Worm (Caenorhabditis elegans): ENCODE data around the gene snb-1.

The snb-1 gene

DNA sequence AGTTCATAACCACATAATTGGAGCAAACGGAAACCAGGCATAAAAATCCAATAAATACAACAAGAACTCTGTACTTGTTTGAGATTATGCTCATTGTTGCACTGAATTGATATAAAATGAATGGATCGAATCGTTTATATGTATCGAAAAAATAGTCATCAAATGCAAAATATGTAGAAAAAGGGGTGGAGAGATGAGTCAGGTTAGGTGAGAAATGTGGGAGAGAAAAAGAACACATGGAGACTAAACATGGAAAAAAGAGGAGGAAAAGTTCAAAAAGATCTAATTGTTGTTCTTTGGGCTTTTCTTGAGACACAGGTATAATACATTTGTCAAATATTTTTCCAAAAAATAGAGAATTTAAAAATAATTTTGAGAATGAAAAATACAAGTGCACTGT, 32.1 kb upstream of the snb-1 start, which contains the start of gene K11G9.5:
Gene K11G9.5 (minus strand): TSS at position 101 of the 400 bp plus-strand sequence.
- TF ChIP-seq ztf-29 (GFP tag; IDR thresholded peaks at IDR 0.05) (no peak), tab-1 (GFP tag; IDR thresholded peaks at IDR 0.05) (no peak), cog-1 (tag; optimal IDR thresholded peaks at IDR 0.05) (no peak)

DNA sequence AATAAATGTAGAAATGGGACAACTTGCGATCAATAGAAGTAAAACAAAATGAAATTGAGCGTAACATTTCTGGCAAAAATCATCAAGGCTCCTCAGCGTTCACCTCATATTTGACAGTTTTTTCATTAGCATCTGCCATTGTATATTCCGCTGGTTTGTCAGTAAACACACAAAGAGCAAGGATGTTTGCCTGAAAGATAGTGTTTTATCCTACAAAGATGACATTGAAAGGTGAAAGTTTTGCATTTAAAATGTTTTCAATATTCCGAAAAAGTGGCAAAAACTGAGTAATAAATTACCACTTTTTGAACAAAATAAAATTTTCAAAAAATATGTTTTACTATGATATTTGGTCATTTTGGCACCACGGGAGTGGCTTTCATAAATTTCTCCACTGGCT, 29.7 kb upstream of the snb-1 start:
- TF ChIP-seq flt-1 (GFP tag; IDR thresholded peaks at IDR 0.05), result no peak
- TF ChIP-seq tab-1 (GFP tag; IDR thresholded peaks at IDR 0.05), result no peak
- no peak for TF ChIP-seq ztf-23 (GFP tag; IDR thresholded peaks at IDR 0.05)
- no peak for TF ChIP-seq T22C8.4 (GFP tag; IDR thresholded peaks at IDR 0.05)
- no peak for TF ChIP-seq cog-1 (tag; optimal IDR thresholded peaks at IDR 0.05)
- no peak for TF ChIP-seq ref-1 (GFP tag; conservative IDR thresholded peaks at IDR 0.05)
- no peak for TF ChIP-seq ztf-29 (GFP tag; IDR thresholded peaks at IDR 0.05)
- no peak for TF ChIP-seq med-1 (GFP tag; optimal IDR thresholded peaks at IDR 0.05; ENCODE audit: insufficient read depth)
- TF ChIP-seq klf-2 (GFP tag; conservative IDR thresholded peaks at IDR 0.05), result no peak

DNA sequence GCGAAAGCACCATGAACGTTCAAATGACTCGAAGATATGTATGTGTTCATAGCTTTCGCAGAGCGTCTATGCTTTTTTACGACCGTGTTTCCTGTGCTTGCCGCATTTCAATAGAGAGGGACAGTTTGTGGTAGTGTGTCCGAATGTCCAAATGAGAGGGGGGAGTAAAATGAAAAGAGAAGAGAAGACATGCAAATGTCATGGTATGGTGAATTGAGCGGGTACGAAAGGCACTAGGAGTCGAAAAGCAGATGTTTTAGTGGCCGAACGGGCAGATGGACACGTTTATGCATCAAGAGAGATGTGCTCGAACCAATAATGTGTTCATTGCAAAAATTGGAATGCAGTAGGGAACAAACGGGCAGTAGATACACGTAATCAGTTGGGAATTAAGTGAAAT, 29.2 kb upstream of the snb-1 start:
- TF ChIP-seq tab-1 (GFP tag; IDR thresholded peaks at IDR 0.05) (no peak), flt-1 (GFP tag; IDR thresholded peaks at IDR 0.05) (no peak), ref-1 (GFP tag; conservative IDR thresholded peaks at IDR 0.05) (no peak), ztf-23 (GFP tag; IDR thresholded peaks at IDR 0.05) (no peak), klf-2 (GFP tag; conservative IDR thresholded peaks at IDR 0.05) (no peak)

DNA sequence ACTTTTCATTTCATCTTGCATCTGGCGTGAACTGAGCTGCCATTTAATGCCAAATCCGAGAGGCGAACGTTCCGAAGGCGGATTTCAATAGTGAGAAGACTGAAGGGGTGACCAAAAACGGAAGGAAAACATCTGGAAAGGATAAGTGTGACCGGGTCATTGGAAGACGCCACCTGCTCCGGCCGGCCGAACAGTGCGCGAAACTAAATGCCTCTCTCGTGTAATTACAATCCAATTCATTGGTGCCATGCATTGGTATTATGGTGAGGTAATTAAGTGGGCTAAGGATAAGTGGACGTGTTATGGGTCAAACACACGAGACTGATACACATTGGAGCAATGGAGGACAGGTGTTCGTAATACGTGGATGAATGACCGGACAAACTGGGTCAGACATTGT, 28.2 kb upstream of the snb-1 start:
- peak; percentile 32 for TF ChIP-seq cog-1 (tag; optimal IDR thresholded peaks at IDR 0.05)
- no peak for TF ChIP-seq ref-1 (GFP tag; conservative IDR thresholded peaks at IDR 0.05)
- TF ChIP-seq tab-1 (GFP tag; IDR thresholded peaks at IDR 0.05), result 0 out of 2 replicates have a peak, but pooled peaks have one; percentile 52

DNA sequence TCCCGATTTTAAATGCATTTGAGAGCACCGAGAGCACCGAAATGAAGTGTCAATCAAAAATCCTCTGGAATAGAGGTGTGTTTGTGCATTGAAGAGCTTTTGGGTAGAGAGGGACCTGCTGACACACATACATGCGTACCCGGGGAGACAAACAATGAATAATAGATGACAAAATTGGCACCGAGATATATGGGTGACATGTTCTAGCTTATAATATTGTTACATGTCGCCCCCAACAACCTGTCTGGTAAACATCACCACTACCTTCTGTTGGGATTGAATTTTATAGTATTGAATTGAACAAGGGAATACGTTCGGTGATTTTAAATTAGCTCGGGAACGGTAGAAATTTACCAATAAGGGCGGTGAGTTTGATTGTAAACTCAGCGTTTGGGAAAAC, 27.4 kb upstream of the snb-1 start:
- no peak for TF ChIP-seq ztf-23 (GFP tag; IDR thresholded peaks at IDR 0.05)
- TF ChIP-seq tab-1 (GFP tag; IDR thresholded peaks at IDR 0.05), result no peak
- no peak for TF ChIP-seq ztf-29 (GFP tag; IDR thresholded peaks at IDR 0.05)
- no peak for TF ChIP-seq T22C8.4 (GFP tag; IDR thresholded peaks at IDR 0.05)
- TF ChIP-seq med-1 (GFP tag; optimal IDR thresholded peaks at IDR 0.05; ENCODE audit: insufficient read depth), result no peak
- no peak for TF ChIP-seq ref-1 (GFP tag; conservative IDR thresholded peaks at IDR 0.05)
- TF ChIP-seq flt-1 (GFP tag; IDR thresholded peaks at IDR 0.05), result no peak
- no peak for TF ChIP-seq klf-2 (GFP tag; conservative IDR thresholded peaks at IDR 0.05)
- TF ChIP-seq cog-1 (tag; optimal IDR thresholded peaks at IDR 0.05), result no peak

DNA sequence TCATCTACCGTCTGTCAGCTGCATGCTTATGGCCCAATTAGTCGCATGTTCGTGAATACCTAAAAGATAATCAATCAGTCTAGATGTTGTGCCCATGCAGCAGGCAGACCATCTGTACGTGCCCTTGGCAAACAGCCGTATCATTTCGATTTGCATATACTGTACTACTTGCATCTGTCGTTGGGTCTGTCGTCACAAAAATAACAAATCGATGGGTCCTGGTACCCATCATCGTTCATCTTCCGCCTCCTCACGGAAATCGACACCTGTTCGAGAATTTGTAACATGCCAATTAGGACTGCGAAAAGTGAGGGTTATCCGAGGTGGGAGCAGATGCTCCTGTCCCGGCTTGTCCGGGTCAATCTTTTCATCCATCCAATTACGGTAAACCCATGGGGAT, 27.0 kb upstream of the snb-1 start:
- TF ChIP-seq klf-2 (GFP tag; conservative IDR thresholded peaks at IDR 0.05), result no peak
- TF ChIP-seq flt-1 (GFP tag; IDR thresholded peaks at IDR 0.05), result no peak
- no peak for TF ChIP-seq ztf-23 (GFP tag; IDR thresholded peaks at IDR 0.05)
- TF ChIP-seq ref-1 (GFP tag; conservative IDR thresholded peaks at IDR 0.05), result no peak
- TF ChIP-seq T22C8.4 (GFP tag; IDR thresholded peaks at IDR 0.05), result no peak
- no peak for TF ChIP-seq med-1 (GFP tag; optimal IDR thresholded peaks at IDR 0.05; ENCODE audit: insufficient read depth)

DNA sequence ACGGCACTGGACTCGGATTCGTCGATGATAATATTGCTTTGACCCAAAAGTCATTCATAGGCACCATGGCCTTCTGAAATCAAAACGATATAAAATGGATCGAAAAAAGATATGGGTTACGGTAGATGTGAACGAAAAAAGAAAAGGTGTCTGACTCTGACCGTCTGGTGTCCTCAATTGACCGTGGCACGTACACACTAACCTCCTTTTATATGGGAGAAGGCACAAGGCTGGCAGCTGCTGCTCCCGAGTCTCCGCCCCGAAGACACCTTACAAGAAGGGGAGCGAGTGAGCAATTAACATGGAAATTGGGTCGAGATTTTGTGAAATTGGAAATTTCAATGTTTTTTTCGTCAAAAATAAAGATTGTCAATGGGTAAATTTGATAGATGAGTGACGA, 25.2 kb upstream of the snb-1 start, which contains the start of gene egl-46:
Gene egl-46 (minus strand): TSS at position 73 of the 400 bp plus-strand sequence.
- TF ChIP-seq ztf-23 (GFP tag; IDR thresholded peaks at IDR 0.05) (no peak), ztf-29 (GFP tag; IDR thresholded peaks at IDR 0.05) (no peak), flt-1 (GFP tag; IDR thresholded peaks at IDR 0.05) (no peak), T22C8.4 (GFP tag; IDR thresholded peaks at IDR 0.05) (no peak), med-1 (GFP tag; optimal IDR thresholded peaks at IDR 0.05; ENCODE audit: insufficient read depth) (no peak), ref-1 (GFP tag; conservative IDR thresholded peaks at IDR 0.05) (no peak), klf-2 (GFP tag; conservative IDR thresholded peaks at IDR 0.05) (no peak), cog-1 (tag; optimal IDR thresholded peaks at IDR 0.05) (no peak), tab-1 (GFP tag; IDR thresholded peaks at IDR 0.05) (no peak)

DNA sequence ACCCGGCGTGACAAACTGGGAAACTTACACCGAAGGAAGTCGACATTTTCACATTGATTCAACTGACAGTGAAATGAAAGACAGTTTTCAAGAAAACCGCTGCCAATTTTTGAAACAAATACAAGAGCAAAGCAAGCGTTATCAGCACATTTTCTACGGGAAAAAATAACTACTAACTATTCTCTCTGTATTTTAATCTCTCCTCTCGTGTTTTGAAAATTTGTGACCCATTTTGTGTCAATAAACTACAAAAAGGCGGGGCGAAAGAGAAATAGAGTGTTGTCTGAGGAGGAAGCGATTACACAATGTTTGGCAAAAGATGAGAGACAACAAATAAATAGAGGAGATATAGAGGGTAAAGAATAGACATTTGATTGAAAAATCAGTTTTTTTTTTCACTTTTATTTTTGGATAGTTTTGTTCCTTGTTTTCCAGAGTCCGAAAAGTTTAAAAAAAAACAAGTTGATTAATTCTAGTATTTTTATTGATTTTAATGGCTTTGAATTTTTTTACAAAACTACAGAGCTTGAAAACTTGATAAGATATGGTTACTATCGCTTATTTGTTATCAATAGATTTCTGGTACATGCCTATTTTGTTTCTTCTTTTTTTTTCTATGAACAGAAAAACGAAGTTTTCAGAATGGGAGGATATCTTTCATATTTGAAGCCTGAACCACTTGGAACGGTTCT, 20.0 kb upstream of the snb-1 start, which contains the start of gene cest-34:
Gene cest-34 (plus strand): TSS at position 642 of the 692 bp plus-strand sequence.
- TF ChIP-seq med-1 (GFP tag; optimal IDR thresholded peaks at IDR 0.05; ENCODE audit: insufficient read depth) (no peak), cog-1 (tag; optimal IDR thresholded peaks at IDR 0.05) (no peak), tab-1 (GFP tag; IDR thresholded peaks at IDR 0.05) (no peak), klf-2 (GFP tag; conservative IDR thresholded peaks at IDR 0.05) (no peak), ztf-29 (GFP tag; IDR thresholded peaks at IDR 0.05) (no peak), ztf-23 (GFP tag; IDR thresholded peaks at IDR 0.05) (no peak), ref-1 (GFP tag; conservative IDR thresholded peaks at IDR 0.05) (no peak), flt-1 (GFP tag; IDR thresholded peaks at IDR 0.05) (no peak)

DNA sequence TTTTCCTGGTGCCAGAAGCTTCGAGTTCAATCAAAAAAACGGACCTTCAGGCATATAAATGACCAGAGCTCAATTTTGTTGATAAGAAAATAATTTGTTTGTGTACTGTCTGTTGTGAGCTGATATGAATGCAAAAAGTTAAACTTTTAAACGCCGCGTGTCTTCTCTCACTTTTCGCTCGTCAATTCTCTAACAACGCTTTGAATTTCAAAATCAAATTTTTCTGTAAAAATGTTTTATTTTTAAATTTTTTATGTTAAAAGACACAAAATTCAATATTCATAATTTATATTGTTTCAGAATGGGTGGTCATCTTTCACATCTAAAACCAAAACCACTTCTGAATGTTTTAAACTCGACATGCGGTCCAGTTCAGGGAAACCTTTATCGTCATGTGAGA, 17.7 kb upstream of the snb-1 start, which contains the start of gene cest-31:
Gene cest-31 (plus strand): TSS at position 301 of the 400 bp plus-strand sequence.
- TF ChIP-seq ztf-29 (GFP tag; IDR thresholded peaks at IDR 0.05) (no peak), med-1 (GFP tag; optimal IDR thresholded peaks at IDR 0.05; ENCODE audit: insufficient read depth) (no peak), flt-1 (GFP tag; IDR thresholded peaks at IDR 0.05) (no peak), klf-2 (GFP tag; conservative IDR thresholded peaks at IDR 0.05) (no peak), ref-1 (GFP tag; conservative IDR thresholded peaks at IDR 0.05) (no peak), tab-1 (GFP tag; IDR thresholded peaks at IDR 0.05) (no peak), cog-1 (tag; optimal IDR thresholded peaks at IDR 0.05) (no peak), ztf-23 (GFP tag; IDR thresholded peaks at IDR 0.05) (no peak), T22C8.4 (GFP tag; IDR thresholded peaks at IDR 0.05) (no peak)

DNA sequence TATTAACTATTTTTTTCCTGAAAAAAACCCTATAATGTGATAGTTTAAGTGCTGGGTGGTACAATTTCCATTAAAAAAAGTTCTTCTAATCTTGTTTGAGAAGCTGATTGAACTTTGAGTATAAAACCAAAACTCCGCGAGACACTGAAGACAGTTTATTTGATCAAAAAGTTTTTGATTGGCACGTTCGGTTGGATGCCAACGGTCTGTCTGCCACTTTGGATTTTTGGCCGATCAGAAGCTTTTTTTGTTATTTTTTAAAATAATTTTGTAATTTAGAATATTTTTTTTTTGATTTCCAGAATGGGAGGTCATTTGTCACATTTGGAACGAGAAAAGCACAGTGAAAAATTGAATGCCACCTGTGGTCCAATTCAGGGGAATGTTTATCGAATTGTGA, 13.2 kb upstream of the snb-1 start, which contains the start of gene cest-28:
Gene cest-28 (plus strand): TSS at position 301 of the 400 bp plus-strand sequence.
- TF ChIP-seq ztf-29 (GFP tag; IDR thresholded peaks at IDR 0.05), result no peak
- TF ChIP-seq ref-1 (GFP tag; conservative IDR thresholded peaks at IDR 0.05), result no peak
- TF ChIP-seq klf-2 (GFP tag; conservative IDR thresholded peaks at IDR 0.05), result no peak
- TF ChIP-seq tab-1 (GFP tag; IDR thresholded peaks at IDR 0.05), result no peak
- no peak for TF ChIP-seq ztf-23 (GFP tag; IDR thresholded peaks at IDR 0.05)
